Fruit fly (Drosophila melanogaster) whole organism, pupa: ENCODE data around the gene dia.

Experiments
- CG10348 ChIP-seq: fragments of 200-800 bp; sonication (Bioruptor generic); IDR thresholded peaks from 2 replicates; pipeline ENCODE4 v1.3.6; 2022; ENCODE audit warnings: missing biosample characterization, missing genetic modification characterization
- CG12605 ChIP-seq: fragments of 200-800 bp; sonication (Bioruptor generic); IDR thresholded peaks from 2 replicates; pipeline ENCODE4 v1.3.6; 2022; ENCODE audit warnings: missing biosample characterization, missing genetic modification characterization
- CG14655 ChIP-seq: fragments of 200-800 bp; sonication (Bioruptor generic); optimal IDR thresholded peaks from 3 replicates; lab custom pipeline; 2017; ENCODE audit warnings: mild to moderate bottlenecking, missing biosample characterization, missing genetic modification reagents, missing genetic modification characterization
- CG34367 ChIP-seq: fragments of 200-800 bp; sonication (Bioruptor generic); optimal IDR thresholded peaks from 2 replicates; lab custom pipeline; 2018; ENCODE audit warnings: missing biosample characterization, mild to moderate bottlenecking, missing genetic modification characterization
- CG4496 ChIP-seq: fragments of 200-800 bp; sonication (Bioruptor generic); IDR thresholded peaks from 3 replicates; pipeline ENCODE4 v1.3.6; 2022; ENCODE audit warnings: missing biosample characterization, missing genetic modification characterization
- CG8159 ChIP-seq: fragments of 200-800 bp; sonication (Bioruptor generic); optimal IDR thresholded peaks from 3 replicates; lab custom pipeline; 2018; ENCODE audit warnings: missing biosample characterization, mild to moderate bottlenecking, missing genetic modification characterization, moderate library complexity
- EcR ChIP-seq: fragments of 200-800 bp; sonication (Bioruptor generic); optimal IDR thresholded peaks from 3 replicates; lab custom pipeline; 2019; ENCODE audit warnings: missing biosample characterization, missing genetic modification characterization, mild to moderate bottlenecking, moderate library complexity, missing genetic modification reagents

DNA sequence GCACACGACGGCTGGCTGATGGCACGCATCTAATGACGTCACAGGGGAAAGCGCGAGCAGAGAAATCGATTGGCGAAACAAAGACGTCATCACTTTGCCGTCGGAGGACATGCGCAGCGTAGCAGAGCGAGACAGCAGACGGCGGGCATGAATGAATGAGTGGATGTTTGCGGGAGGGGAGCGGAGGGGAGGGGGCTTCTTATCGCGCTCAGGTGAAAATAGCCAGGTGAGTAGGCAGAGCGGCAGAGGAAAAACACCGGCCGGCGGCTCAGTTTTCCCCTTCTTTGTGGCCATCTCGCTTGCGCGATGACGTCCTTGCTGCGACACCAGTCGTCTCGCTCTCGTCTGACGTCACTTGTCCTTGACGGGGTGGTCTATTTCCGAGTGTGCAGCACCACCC, 37.9 kb upstream of the dia start:
- no peak for TF ChIP-seq CG8159 (tag; lab: Kevin White, UChicago)
- no peak for TF ChIP-seq CG34367
- TF ChIP-seq CG4496, result no peak
- no peak for TF ChIP-seq CG10348 (GFP tag; lab: Robert Waterston, UW)
- no peak for TF ChIP-seq EcR
- no peak for TF ChIP-seq CG14655 (GFP tag; lab: Kevin White, UChicago)
- TF ChIP-seq CG12605 (GFP tag; lab: Robert Waterston, UW), result no peak
